Worm (Caenorhabditis elegans): ENCODE data around the gene F41B5.1.

F41B5.1 gene

DNA sequence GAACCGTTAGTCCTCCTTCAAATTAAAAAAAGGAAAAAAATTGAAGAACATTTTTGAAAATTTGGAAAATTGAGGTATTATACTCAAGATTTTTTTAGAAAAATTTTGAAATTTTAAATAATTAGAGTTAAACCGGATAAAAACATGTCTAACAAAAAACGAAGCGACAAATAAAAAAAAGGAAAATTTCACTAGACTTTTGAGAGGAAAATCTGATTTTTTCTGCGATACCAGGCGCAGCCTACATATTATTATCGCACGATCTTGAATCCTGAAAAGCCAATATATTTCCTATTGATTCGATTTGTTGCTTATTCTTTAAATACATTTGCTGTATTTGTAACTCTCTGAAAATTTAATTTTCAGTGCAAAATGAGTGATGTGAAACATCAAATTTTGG, 40.0 kb upstream of the F41B5.1 start, which contains the start of gene nstp-8:
Gene nstp-8, plus strand, starts transcription at position 301 of the 400 bp plus-strand sequence.
- no peak for TF ChIP-seq nhr-232 (tag; optimal IDR thresholded peaks at IDR 0.05)
- TF ChIP-seq odd-2 (tag; optimal IDR thresholded peaks at IDR 0.05) = no peak
- no peak for TF ChIP-seq pha-2 (tag; optimal IDR thresholded peaks at IDR 0.05)
- TF ChIP-seq ceh-48 (tag; optimal IDR thresholded peaks at IDR 0.05) = no peak
- no peak for TF ChIP-seq unc-55 (GFP tag; optimal IDR thresholded peaks at IDR 0.05)
- no peak for TF ChIP-seq ttx-3 (tag; optimal IDR thresholded peaks at IDR 0.05)
- no peak for TF ChIP-seq K09A11.1 (tag; optimal IDR thresholded peaks at IDR 0.05; ENCODE audit: insufficient read depth)
- no peak for TF ChIP-seq ceh-30 (tag; optimal IDR thresholded peaks at IDR 0.05)
- no peak for TF ChIP-seq ceh-31 (tag; optimal IDR thresholded peaks at IDR 0.05)
- TF ChIP-seq C38D4.7 (GFP tag; optimal IDR thresholded peaks at IDR 0.05) = no peak
- TF ChIP-seq rnt-1 (tag; optimal IDR thresholded peaks at IDR 0.05) = no peak
- no peak for TF ChIP-seq hlh-30 (tag; optimal IDR thresholded peaks at IDR 0.05; ENCODE audit: insufficient read depth)
- TF ChIP-seq pat-9 (tag; optimal IDR thresholded peaks at IDR 0.05) = no peak
- TF ChIP-seq ceh-9 (tag; optimal IDR thresholded peaks at IDR 0.05) = no peak
- no peak for TF ChIP-seq fax-1 (tag; optimal IDR thresholded peaks at IDR 0.05)
- no peak for TF ChIP-seq ahr-1 (tag; optimal IDR thresholded peaks at IDR 0.05)
- no peak for TF ChIP-seq ceh-34 (tag; optimal IDR thresholded peaks at IDR 0.05)

DNA sequence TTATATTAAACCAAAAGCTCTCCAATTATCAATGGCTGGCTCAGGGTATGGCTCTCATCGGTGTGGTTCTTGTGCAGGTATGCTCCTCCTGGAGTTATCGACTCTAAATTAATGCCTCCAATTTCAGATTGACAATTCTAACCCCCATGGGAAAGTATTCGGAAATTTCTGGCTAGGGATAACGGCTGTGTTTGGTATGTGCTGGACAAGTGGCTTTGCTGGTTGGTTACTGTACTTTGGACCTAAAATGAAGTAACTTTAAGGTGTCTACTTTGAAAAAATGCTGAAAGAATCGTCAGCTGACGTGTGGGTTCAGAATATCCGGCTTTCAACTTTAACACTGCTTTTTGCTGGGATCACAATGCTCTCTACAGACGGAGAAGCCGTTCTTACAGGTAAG, 38.4 kb upstream of the F41B5.1 start:
- no peak for TF ChIP-seq ama-1 (optimal IDR thresholded peaks at IDR 0.05)

DNA sequence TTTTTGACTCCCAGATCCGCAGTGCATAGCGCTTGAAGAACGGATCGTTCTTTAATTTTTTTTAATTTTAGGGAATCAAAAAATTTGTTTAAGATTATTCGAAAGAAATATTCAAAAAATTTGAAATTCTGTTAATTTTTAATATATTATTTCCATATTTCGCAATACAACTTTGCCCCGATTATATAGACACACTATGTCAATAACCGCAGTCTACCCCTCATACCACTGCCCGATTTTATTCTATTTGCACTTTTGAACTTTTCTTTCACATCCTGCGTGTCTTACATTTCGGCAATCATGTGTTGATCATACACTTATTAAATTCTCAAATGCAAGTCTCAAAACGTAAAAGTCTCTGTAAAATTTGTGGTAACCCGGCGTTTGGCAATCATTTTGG, 36.5 kb upstream of the F41B5.1 start, which contains the start of gene nhr-56:
Gene nhr-56, plus strand, starts transcription at position 202 of the 400 bp plus-strand sequence.
- TF ChIP-seq sox-2 (GFP tag; IDR thresholded peaks at IDR 0.05) (no peak), hlh-30 (tag; optimal IDR thresholded peaks at IDR 0.05; ENCODE audit: insufficient read depth) (peak; percentile 22)

DNA sequence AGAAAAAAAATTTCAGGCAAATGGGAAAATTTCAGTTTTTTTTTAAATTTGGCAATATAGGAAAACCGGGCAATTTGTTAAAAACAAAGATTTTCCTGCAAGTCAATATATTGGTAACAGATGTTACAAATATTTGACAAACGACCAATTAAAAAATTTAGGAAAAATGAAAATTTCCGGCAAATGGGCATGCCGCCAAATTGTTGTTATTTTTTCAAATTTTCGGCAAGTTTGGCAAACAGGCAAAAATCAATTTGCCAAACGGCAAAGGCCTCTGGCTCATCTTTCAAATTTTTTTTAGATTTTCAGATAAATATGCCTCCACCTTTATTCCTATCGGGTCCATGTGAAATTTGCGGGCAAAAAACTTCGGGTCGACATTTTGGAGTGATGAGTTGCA, 33.6 kb upstream of the F41B5.1 start, which contains the start of gene nhr-128:
Gene nhr-128, plus strand, starts transcription at position 301 of the 400 bp plus-strand sequence.
- no peak for TF ChIP-seq nhr-11 (tag; optimal IDR thresholded peaks at IDR 0.05)
- no peak for TF ChIP-seq sox-2 (GFP tag; IDR thresholded peaks at IDR 0.05)

DNA sequence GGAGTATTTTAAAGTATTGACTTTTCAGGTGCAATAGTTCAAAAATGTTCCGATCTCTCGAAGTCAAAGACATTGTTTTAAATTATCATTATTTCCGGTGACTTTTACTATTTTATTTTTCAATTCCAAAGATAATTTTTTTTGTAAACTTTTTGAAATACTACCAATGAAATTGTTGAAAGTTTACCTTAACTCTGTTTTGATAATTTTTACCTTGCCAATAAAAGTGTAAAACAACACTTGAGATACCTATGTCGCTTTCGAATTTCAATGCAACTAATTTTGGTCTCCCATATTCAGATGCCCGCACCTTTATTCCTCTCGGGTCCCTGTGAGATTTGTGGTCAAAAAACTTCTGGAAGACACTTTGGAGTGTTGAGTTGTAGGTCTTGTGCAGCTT, 30.2 kb upstream of the F41B5.1 start, which contains the start of gene nhr-103:
Gene nhr-103, plus strand, starts transcription at position 301 of the 400 bp plus-strand sequence.
- TF ChIP-seq ceh-45 (GFP tag; IDR thresholded peaks at IDR 0.05) (no peak), che-1 (tag; optimal IDR thresholded peaks at IDR 0.05) (no peak), ceh-14 (tag; optimal IDR thresholded peaks at IDR 0.05) (no peak), odd-2 (tag; optimal IDR thresholded peaks at IDR 0.05) (no peak), unc-86 (tag; optimal IDR thresholded peaks at IDR 0.05) (no peak), ets-4 (tag; optimal IDR thresholded peaks at IDR 0.05) (no peak), lin-11 (tag; optimal IDR thresholded peaks at IDR 0.05) (no peak), nhr-232 (tag; optimal IDR thresholded peaks at IDR 0.05) (no peak), pha-2 (tag; optimal IDR thresholded peaks at IDR 0.05) (no peak), hlh-8 (tag; optimal IDR thresholded peaks at IDR 0.05) (no peak)

DNA sequence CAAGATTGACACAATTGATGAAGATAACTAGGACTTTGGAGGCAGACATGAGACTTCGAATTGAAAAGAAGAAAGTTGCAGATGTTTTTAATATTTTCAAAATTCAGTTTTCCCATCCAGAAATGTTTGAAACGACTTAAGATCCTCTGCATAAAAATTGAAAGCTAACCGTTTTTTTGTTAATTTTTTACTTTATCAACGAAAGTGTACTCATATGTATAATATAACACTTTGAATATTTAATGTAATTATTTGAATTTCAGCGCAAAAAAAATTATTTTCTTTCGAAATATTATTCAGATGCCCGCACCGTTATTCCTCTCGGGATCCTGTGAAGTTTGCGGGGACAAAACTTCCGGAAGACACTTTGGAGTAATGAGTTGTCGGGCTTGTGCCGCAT, 28.4 kb upstream of the F41B5.1 start, which contains the start of gene nhr-18:
Gene nhr-18, plus strand, starts transcription at position 301 of the 400 bp plus-strand sequence.
- TF ChIP-seq elt-4 (tag; optimal IDR thresholded peaks at IDR 0.05) (no peak), K02D7.2 (tag; optimal IDR thresholded peaks at IDR 0.05) (no peak), F13H6.1 (tag; optimal IDR thresholded peaks at IDR 0.05) (no peak), ceh-6 (GFP tag; optimal IDR thresholded peaks at IDR 0.05) (no peak), gmeb-2 (tag; optimal IDR thresholded peaks at IDR 0.05) (no peak), rnt-1 (tag; optimal IDR thresholded peaks at IDR 0.05) (no peak), madf-2 (tag; optimal IDR thresholded peaks at IDR 0.05) (no peak), ama-1 (optimal IDR thresholded peaks at IDR 0.05) (no peak), nfya-1 (tag; optimal IDR thresholded peaks at IDR 0.05) (no peak), unc-3 (GFP tag; conservative IDR thresholded peaks at IDR 0.05) (no peak), unc-3 (tag; optimal IDR thresholded peaks at IDR 0.05) (no peak), dve-1 (tag; optimal IDR thresholded peaks at IDR 0.05) (no peak), ceh-19 (GFP tag; optimal IDR thresholded peaks at IDR 0.05) (no peak), odd-2 (tag; optimal IDR thresholded peaks at IDR 0.05) (no peak), pqm-1 (tag; optimal IDR thresholded peaks at IDR 0.05) (no peak), eyg-1 (tag; optimal IDR thresholded peaks at IDR 0.05) (no peak), pha-2 (tag; optimal IDR thresholded peaks at IDR 0.05) (no peak), hlh-30 (tag; optimal IDR thresholded peaks at IDR 0.05; ENCODE audit: insufficient read depth) (no peak)
